Worm (Caenorhabditis elegans) whole organism, L2 larva: ENCODE measurements around the gene ugt-1.

Source experiments
- R02D3.7 ChIP-seq: fragments of 150-350 bp; optimal IDR thresholded peaks from 2 replicates; lab custom pipeline; 2014; ENCODE audit warnings: missing biosample characterization, missing genetic modification characterization
- ZK546.5 ChIP-seq: sonication (generic microtip); optimal IDR thresholded peaks from 2 replicates; lab custom pipeline; 2017; ENCODE audit warnings: missing biosample characterization, missing genetic modification characterization
- egl-27 ChIP-seq: sonication (generic microtip); optimal IDR thresholded peaks from 3 replicates; lab custom pipeline; 2017; ENCODE audit warnings: missing biosample characterization, missing genetic modification reagents, missing genetic modification characterization
- elt-1 ChIP-seq: fragments of 150-350 bp; optimal IDR thresholded peaks from 2 replicates; lab custom pipeline; 2014; ENCODE audit warnings: missing biosample characterization, missing genetic modification characterization
- elt-3 ChIP-seq: sonication (generic microtip); optimal IDR thresholded peaks from 2 replicates; lab custom pipeline; 2017; ENCODE audit warnings: missing biosample characterization, missing genetic modification characterization
- lin-13 ChIP-seq: fragments of 150-350 bp; optimal IDR thresholded peaks from 2 replicates; lab custom pipeline; 2014; ENCODE audit warnings: missing biosample characterization, missing genetic modification reagents, missing genetic modification characterization
- lin-39 ChIP-seq: fragments of 150-350 bp; optimal IDR thresholded peaks from 2 replicates; lab custom pipeline; 2014; ENCODE audit warnings: missing biosample characterization, missing genetic modification reagents, missing genetic modification characterization
- sem-4 ChIP-seq: fragments of 150-350 bp; optimal IDR thresholded peaks from 2 replicates; lab custom pipeline; 2014; ENCODE audit warnings: missing biosample characterization, missing genetic modification reagents, missing genetic modification characterization
- skn-1 ChIP-seq: sonication (generic microtip); optimal IDR thresholded peaks from 2 replicates; lab custom pipeline; 2017; ENCODE audit warnings: missing biosample characterization, missing genetic modification characterization
- snpc-4 ChIP-seq: fragments of 150-350 bp; optimal IDR thresholded peaks from 2 replicates; lab custom pipeline; 2014; ENCODE audit warnings: missing biosample characterization, missing genetic modification characterization
- unc-55 ChIP-seq: fragments of 150-350 bp; sonication (generic microtip); optimal IDR thresholded peaks from 3 replicates; lab custom pipeline; 2014; ENCODE audit warnings: missing biosample characterization, missing genetic modification reagents, missing genetic modification characterization
- unc-62 ChIP-seq: fragments of 150-350 bp; optimal IDR thresholded peaks from 2 replicates; lab custom pipeline; 2014; ENCODE audit warnings: missing biosample characterization, missing genetic modification reagents, missing genetic modification characterization
- ztf-11 ChIP-seq: sonication (generic microtip); optimal IDR thresholded peaks from 2 replicates; lab custom pipeline; 2017; ENCODE audit warnings: missing biosample characterization, missing genetic modification characterization

DNA sequence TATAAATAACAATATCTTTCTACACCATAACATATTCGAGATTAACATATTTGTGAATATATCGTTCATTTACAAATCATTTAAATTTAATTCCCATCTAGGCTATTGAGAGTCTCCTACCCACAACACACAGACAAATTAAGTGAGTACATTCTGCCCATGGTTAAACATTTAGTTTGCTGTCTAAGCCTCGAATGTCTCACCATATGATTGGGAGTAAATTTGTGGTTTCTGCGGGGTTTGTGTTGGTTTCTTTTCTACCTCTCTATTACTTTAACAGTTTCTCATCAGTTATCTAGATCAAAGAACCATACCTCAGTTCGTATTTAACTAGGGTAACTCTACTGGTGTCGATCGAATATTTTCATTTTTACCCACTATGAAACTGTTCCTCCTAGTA is 3.0 kb downstream of the ugt-1 start, which contains the start of gene ugt-2:
- no peak for TF ChIP-seq lin-39 (tag; lab: Kevin White, UChicago)
- no peak for TF ChIP-seq sem-4 (tag; lab: Kevin White, UChicago)
- TF ChIP-seq elt-1 = no peak
- TF ChIP-seq lin-13 = no peak
- no peak for TF ChIP-seq snpc-4 (tag; lab: Kevin White, UChicago)
- TF ChIP-seq elt-3 = no peak
- TF ChIP-seq unc-62 (GFP tag; lab: Kevin White, UChicago) = no peak
- no peak for TF ChIP-seq unc-55 (GFP tag; lab: Kevin White, UChicago)
- no peak for TF ChIP-seq ZK546.5 (tag; lab: Kevin White, UChicago)
- TF ChIP-seq ztf-11 = no peak
- TF ChIP-seq egl-27 = no peak
- TF ChIP-seq skn-1 = no peak
- no peak for TF ChIP-seq R02D3.7 (tag; lab: Kevin White, UChicago)
